Worm (Caenorhabditis elegans) whole organism, late embryonic: ENCODE measurements around the gene ccch-1.

Experiments
- F13H6.1 ChIP-seq: sonication (generic microtip); optimal IDR thresholded peaks from 2 replicates; lab custom pipeline; 2016; ENCODE audit warnings: missing genetic modification characterization, missing compliant biosample characterization
- ceh-2 ChIP-seq: sonication (generic microtip); optimal IDR thresholded peaks from 2 replicates; lab custom pipeline; 2016; ENCODE audit warnings: missing genotype, missing genetic modification characterization, missing compliant biosample characterization
- che-1 ChIP-seq: sonication (generic microtip); optimal IDR thresholded peaks from 2 replicates; lab custom pipeline; 2016; ENCODE audit warnings: mild to moderate bottlenecking, missing genetic modification characterization, missing compliant biosample characterization
- dmd-4 ChIP-seq: sonication (generic microtip); optimal IDR thresholded peaks from 2 replicates; lab custom pipeline; 2016; ENCODE audit warnings: borderline replicate concordance, missing genetic modification characterization, missing compliant biosample characterization
- elt-2 ChIP-seq: sonication (generic microtip); optimal IDR thresholded peaks from 2 replicates; lab custom pipeline; 2016; ENCODE audit warnings: missing genetic modification reagents, missing genetic modification characterization, missing compliant biosample characterization
- fkh-10 ChIP-seq: fragments of 150-350 bp; optimal IDR thresholded peaks from 2 replicates; lab custom pipeline; 2014; ENCODE audit warnings: missing biosample characterization, missing genetic modification reagents, missing genetic modification characterization
- gmeb-2 ChIP-seq: sonication (generic microtip); optimal IDR thresholded peaks from 2 replicates; lab custom pipeline; 2016; ENCODE audit warnings: missing genetic modification characterization, inconsistent platforms, missing compliant biosample characterization
- hlh-6 ChIP-seq: sonication (generic microtip); optimal IDR thresholded peaks from 2 replicates; lab custom pipeline; 2016; ENCODE audit warnings: missing genotype, missing genetic modification characterization, missing compliant biosample characterization
- lim-6 ChIP-seq: sonication (generic microtip); optimal IDR thresholded peaks from 2 replicates; lab custom pipeline; 2016; ENCODE audit warnings: missing genetic modification characterization, missing compliant biosample characterization
- pat-9 ChIP-seq: fragments of 200-800 bp; sonication (Bioruptor generic); optimal IDR thresholded peaks from 2 replicates; lab custom pipeline; 2018; ENCODE audit warnings: mild to moderate bottlenecking, missing genetic modification characterization, moderate library complexity, missing compliant biosample characterization
- pha-4 ChIP-seq: fragments of 150-350 bp; optimal IDR thresholded peaks from 2 replicates; lab custom pipeline; 2018; ENCODE audit warnings: missing biosample characterization, missing genetic modification reagents, missing genetic modification characterization
- sdc-2 ChIP-seq: sonication (generic microtip); optimal IDR thresholded peaks from 2 replicates; lab custom pipeline; 2016; ENCODE audit warnings: missing genotype, missing genetic modification characterization, missing compliant biosample characterization
- syd-9 ChIP-seq: sonication (generic microtip); optimal IDR thresholded peaks from 2 replicates; lab custom pipeline; 2016; ENCODE audit warnings: mild to moderate bottlenecking, missing genetic modification characterization, moderate library complexity, missing compliant biosample characterization
- unc-42 ChIP-seq: sonication (generic microtip); optimal IDR thresholded peaks from 2 replicates; lab custom pipeline; 2016; ENCODE audit warnings: missing genotype, missing genetic modification characterization, missing compliant biosample characterization

DNA sequence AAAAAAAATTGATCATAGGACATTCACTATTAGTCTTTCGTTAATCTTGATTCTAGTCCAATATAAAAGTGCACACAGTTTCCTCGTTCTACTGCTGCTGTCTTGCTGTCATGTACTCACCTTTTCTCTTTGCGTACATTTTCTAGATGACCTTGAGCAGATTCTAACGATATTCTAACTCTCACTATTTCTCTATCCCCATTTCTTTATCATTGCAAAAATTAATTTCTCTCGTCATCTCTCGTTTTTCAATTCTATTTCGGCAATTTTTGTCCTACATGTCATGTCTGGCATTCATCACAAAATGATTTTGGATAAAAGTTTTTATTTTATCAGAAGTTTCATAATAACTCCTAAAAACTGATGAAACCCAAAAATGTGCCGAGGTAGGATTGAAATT is 18.9 kb upstream of the ccch-1 start, which contains the start of gene ttll-5:
- TF ChIP-seq lim-6 (no peak), pat-9 (tag; lab: Kevin White, UChicago) (no peak), pha-4 (tag; lab: Kevin White, UChicago) (no peak), dmd-4 (tag; lab: Kevin White, UChicago) (no peak), hlh-6 (no peak), ceh-2 (tag; lab: Kevin White, UChicago) (no peak), che-1 (tag; lab: Kevin White, UChicago) (no peak), sdc-2 (no peak), fkh-10 (no peak), elt-2 (tag; lab: Kevin White, UChicago) (no peak), gmeb-2 (tag; lab: Kevin White, UChicago) (no peak), F13H6.1 (tag; lab: Kevin White, UChicago) (no peak), syd-9 (no peak), unc-42 (tag; lab: Kevin White, UChicago) (no peak)
